Fruit fly (Drosophila melanogaster) ovary, adult (tissue): Measurements from ENCODE around the gene UGP.

Source experiments
- CG17801 ChIP-seq: fragments of 200-800 bp; optimal IDR thresholded peaks from 2 replicates; lab custom pipeline; 2019; ENCODE audit warnings: missing biosample characterization, mild to moderate bottlenecking, missing genetic modification characterization, moderate library complexity; ENCODE audit not compliant: partially characterized antibody

The UGP gene

dm6 chr3L:9384445-9385079, 25.8 kb upstream of the UGP start:
- no peak for TF ChIP-seq CG17801 (GFP tag; lab: Kevin White, UChicago)

dm6 chr3L:9383345-9384075, 24.8 kb upstream of the UGP start, which contains the start of gene Hsp27:
Hsp27 (plus strand) TSS chr3L:9384063.
- TF ChIP-seq CG17801 (GFP tag; lab: Kevin White, UChicago), result peak; percentile 99

- TF ChIP-seq CG17801 (GFP tag; lab: Kevin White, UChicago), result no peak
Measured at dm6 chr3L:9381602-9382001, 22.9 kb upstream of the UGP start, which contains the start of gene Hsp23. Hsp23 (plus strand) TSS chr3L:9381882.

DNA sequence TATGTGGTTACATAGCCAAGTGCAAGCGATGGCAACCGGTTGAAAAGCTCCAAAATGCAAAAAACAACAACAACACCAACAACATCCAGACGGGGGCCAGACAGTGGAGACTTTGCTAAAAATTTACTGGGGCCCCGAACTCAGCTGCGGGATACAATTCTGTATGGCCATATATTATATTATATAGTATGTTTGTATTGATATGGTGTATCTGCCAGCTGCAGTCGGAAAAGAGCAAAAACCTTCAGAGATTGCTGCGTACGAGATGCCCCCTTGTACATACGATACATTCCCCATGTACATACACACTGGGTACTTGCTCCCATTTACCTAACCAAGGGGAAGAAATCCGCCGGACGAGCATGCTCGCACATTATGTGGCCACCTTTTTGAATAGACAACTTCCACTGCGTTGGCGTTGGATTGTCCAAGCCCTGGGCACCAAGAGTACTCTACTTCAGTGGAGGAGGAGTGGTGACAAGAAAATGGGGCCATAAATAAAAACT, 21.7 kb upstream of the UGP start:
- TF ChIP-seq CG17801 (GFP tag; lab: Kevin White, UChicago), result no peak

- TF ChIP-seq CG17801 (GFP tag; lab: Kevin White, UChicago), result no peak
Measured at dm6 chr3L:9379484-9380343, 21.0 kb upstream of the UGP start, which contains the start of gene Hsp67Ba. Hsp67Ba (minus strand) TSS chr3L:9379534.

DNA sequence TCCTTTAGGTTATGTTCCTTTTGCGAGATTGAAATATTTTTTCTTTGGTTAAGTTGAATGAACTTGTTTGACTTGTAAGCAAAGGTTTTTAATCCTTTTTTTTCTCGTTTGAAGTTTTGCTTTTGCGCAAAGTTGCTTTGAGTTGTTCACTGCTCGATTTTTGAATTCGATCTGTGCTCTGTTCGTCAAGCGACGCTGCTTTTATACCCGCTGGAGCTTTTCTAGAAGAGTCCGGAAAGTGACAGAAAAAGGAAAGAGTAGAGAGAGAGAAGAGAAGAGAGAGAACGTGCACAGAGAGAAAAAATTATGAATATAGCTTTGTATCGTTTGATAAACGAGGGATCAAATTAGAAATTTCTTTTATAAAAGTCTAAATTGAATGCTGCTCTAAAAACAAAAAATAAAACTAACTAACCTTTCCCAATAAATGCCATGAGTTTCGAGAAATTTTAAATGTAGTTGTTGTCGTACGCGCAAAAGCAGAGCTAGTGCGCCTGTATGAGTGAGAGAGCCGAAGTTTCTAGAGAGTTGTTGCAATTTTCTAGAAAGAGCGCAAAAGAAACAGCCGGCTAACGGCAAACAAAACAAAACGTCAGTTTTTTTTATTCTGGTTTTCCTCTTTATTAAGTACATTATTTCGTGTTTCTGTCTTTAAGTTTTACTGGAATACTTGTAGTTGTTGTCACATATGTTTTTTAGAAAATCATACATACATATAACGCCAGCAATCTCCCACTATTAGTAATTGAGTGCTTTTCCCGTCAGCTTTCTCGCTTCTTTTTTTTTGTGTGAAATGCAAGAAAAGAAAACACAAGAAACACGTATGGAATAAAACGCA, 18.7 kb upstream of the UGP start, which contains the start of gene Hsp26:
Hsp26 (minus strand) TSS at position 230 of the 838 bp plus-strand sequence.
- TF ChIP-seq CG17801 (GFP tag; lab: Kevin White, UChicago), result peak; percentile 90

DNA sequence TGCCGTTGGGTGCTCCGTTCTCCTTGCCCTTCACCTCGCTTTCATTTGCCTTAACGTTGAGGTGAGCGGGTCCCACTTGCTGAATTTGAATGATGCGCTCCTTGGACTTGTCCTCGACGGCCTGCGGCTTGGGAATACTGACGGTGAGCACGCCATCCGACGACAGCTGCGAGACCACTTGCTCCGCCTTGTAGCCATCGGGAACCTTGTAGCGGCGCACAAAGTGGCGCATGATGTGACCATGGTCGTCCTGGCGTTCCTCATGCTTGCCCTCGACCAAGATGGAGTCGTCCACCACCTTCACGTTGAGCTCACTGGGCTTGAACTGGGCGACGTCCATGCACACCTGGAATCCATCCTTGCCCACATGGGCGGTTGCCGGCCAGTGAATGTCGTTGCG, 17.8 kb upstream of the UGP start:
- TF ChIP-seq CG17801 (GFP tag; lab: Kevin White, UChicago), result no peak

DNA sequence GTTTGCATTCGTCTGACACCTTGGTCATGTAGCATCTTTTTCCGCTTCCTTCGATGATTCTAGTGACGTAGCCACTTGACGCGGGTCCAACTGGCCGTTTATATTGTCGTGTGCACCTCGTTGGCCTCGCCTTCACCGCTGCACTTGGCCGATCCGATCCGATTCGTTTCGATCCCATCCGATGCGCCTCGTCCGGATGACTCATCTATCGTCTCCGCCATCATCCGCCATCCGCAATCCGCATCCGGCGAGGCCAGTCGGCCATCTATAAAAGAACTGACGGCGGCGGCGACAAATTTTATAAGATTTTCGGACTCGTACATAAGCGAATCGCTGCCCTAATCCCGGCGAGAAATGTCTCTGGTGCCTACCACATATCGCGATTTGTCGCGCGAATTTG, 16.4 kb upstream of the UGP start, which contains the start of gene CG4461:
CG4461 (plus strand) TSS at position 301 of the 400 bp plus-strand sequence.
- TF ChIP-seq CG17801 (GFP tag; lab: Kevin White, UChicago), result no peak

dm6 chr3L:9373374-9374004, 14.8 kb upstream of the UGP start:
- no peak for TF ChIP-seq CG17801 (GFP tag; lab: Kevin White, UChicago)

DNA sequence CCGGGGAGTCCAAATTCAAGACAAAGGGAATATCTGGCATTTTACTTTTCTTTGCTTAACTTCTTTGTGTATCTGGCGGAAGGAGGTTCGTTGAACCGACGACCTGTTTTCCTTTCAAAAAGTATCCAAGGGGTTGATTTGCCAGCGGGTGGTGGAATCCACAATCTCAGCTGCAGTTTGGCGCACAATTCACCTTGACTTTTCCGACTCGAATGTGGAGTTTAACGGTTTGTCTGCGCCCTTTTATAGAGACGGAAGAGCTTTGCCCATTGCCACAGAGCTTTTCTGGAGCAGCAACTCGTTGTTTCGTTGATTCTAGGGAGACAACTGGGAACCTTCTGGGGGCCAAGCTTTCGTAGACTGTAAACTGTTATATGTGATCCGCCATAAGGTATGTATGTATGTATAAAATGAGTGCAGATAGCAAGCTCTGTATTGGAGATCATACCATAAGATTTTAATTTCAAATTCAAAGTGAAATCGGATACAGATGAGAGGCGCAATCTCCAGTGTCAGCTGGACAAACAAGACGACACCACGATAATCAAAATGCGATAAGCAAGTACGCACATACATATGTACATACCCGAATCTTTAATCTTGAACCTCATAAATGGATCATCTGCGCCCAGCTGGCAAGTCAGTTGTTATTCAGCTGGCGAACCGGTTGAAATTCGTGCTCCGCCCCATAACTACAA, 13.7 kb upstream of the UGP start, which contains the start of the genes Hsp67Bc, CG4456 and Hsp22:
Hsp67Bc (minus strand) TSS at position 220 of the 698 bp plus-strand sequence.
CG4456 (plus strand) TSS at position 445 of the 698 bp plus-strand sequence.
Hsp22 (plus strand) TSS at position 654 of the 698 bp plus-strand sequence.
- TF ChIP-seq CG17801 (GFP tag; lab: Kevin White, UChicago), result no peak

DNA sequence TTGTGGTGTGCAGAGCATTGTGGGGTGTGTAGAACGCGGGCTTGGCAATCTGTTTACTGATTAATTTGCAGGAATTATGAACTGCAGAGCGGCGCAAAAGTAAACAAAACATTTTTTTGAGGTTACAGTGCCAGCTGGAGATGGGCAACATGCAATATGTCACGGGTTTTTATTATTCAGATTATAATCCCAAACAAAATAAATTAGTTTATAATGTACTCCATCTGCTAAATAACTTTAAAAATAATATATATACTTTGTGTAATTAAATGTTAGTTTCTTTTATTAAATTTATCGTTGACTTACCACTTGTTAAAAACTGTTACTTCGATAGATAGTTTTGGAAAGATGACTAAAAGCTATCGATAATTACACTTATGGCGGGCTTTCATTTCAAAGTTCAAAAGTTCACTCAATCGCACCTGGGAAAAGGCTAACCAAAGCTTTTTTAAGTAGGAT, 12.2 kb upstream of the UGP start, which contains the start of gene Fdx1:
Fdx1 (minus strand) TSS at position 332 of the 459 bp plus-strand sequence.
- peak; percentile 64 for TF ChIP-seq CG17801 (GFP tag; lab: Kevin White, UChicago)

DNA sequence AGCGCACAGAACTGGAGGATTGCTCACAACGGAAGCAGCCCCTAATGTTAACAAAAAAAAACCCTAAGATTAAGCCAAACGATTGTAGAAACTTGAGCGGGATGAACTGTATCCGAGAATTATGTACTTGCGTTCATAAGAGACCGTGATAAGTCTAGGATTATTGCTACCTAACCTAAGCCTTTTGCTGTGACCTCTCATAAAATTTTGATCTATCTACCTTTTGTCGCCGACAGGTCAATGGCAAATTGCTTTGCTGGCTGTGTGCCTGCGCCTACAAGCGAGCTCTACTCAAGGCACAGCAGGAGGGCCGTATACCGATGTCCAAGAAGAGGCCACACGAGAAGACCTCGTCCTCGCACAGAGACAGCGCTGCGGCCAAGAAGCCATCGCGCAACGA, 9.9 kb upstream of the UGP start:
- no peak for TF ChIP-seq CG17801 (GFP tag; lab: Kevin White, UChicago)
